Fruit fly (Drosophila melanogaster) whole organism, embryonic: ENCODE measurements around the gene Trs20.
A peak's percentile ranks its signal among the peaks of the same experiment; 100 is the strongest.

Source experiments
- Abd-B ChIP-seq: fragments of 200-800 bp; sonication (Bioruptor generic); optimal IDR thresholded peaks from 2 replicates; lab custom pipeline; 2018; ENCODE audit warnings: missing biosample characterization, mild to moderate bottlenecking, missing genetic modification characterization, moderate library complexity
- CG1024 ChIP-seq: fragments of 200-800 bp; sonication (Bioruptor generic); IDR thresholded peaks from 2 replicates; pipeline ENCODE4 v1.3.6; 2022; ENCODE audit warnings: missing biosample characterization, missing genetic modification characterization
- CG10267 ChIP-seq: fragments of 200-800 bp; sonication (Bioruptor generic); optimal IDR thresholded peaks from 2 replicates; lab custom pipeline; 2018; ENCODE audit warnings: missing biosample characterization, mild to moderate bottlenecking, missing genetic modification characterization, moderate library complexity
- CG10543 ChIP-seq: fragments of 200-800 bp; sonication (Bioruptor generic); optimal IDR thresholded peaks from 3 replicates; lab custom pipeline; 2017; ENCODE audit warnings: missing biosample characterization, mild to moderate bottlenecking, missing genetic modification characterization, moderate library complexity
- CG11085 ChIP-seq: fragments of 200-800 bp; sonication (Bioruptor generic); IDR thresholded peaks from 2 replicates; pipeline ENCODE4 v1.3.6; 2022; ENCODE audit warnings: missing biosample characterization, missing genetic modification characterization
- CG12219 ChIP-seq: fragments of 200-800 bp; sonication (Bioruptor generic); optimal IDR thresholded peaks from 3 replicates; lab custom pipeline; 2018; ENCODE audit warnings: missing biosample characterization, mild to moderate bottlenecking, missing genetic modification characterization
- CG15011 ChIP-seq: fragments of 200-800 bp; sonication (Bioruptor generic); optimal IDR thresholded peaks from 3 replicates; lab custom pipeline; 2018; ENCODE audit warnings: missing biosample characterization, mild to moderate bottlenecking, missing genetic modification characterization
- CG15269 ChIP-seq: fragments of 200-800 bp; sonication (Bioruptor generic); optimal IDR thresholded peaks from 2 replicates; lab custom pipeline; 2018; ENCODE audit warnings: missing biosample characterization, mild to moderate bottlenecking, missing genetic modification characterization, moderate library complexity
- CG15514 ChIP-seq: fragments of 200-800 bp; sonication (Bioruptor generic); optimal IDR thresholded peaks from 3 replicates; lab custom pipeline; 2017; ENCODE audit warnings: missing biosample characterization, missing genetic modification characterization, mild to moderate bottlenecking, moderate library complexity, missing genetic modification reagents
- CG18011 ChIP-seq: fragments of 200-800 bp; sonication (Bioruptor generic); optimal IDR thresholded peaks from 2 replicates; lab custom pipeline; 2017; ENCODE audit warnings: missing biosample characterization, missing genetic modification characterization, mild to moderate bottlenecking, moderate library complexity, missing genotype
- CG2120 ChIP-seq: fragments of 200-800 bp; sonication (Bioruptor generic); optimal IDR thresholded peaks from 3 replicates; lab custom pipeline; 2016; ENCODE audit warnings: missing biosample characterization, missing genetic modification characterization
- CG30403 ChIP-seq: fragments of 200-800 bp; sonication (Bioruptor generic); optimal IDR thresholded peaks from 3 replicates; lab custom pipeline; 2016; ENCODE audit warnings: missing biosample characterization, missing genetic modification characterization
- CG3065 ChIP-seq: fragments of 200-800 bp; sonication (Bioruptor generic); optimal IDR thresholded peaks from 2 replicates; lab custom pipeline; 2016; ENCODE audit warnings: missing biosample characterization, missing genetic modification characterization
- CG3838 ChIP-seq: fragments of 200-800 bp; sonication (Bioruptor generic); optimal IDR thresholded peaks from 3 replicates; lab custom pipeline; 2016; ENCODE audit warnings: missing biosample characterization, missing genetic modification characterization
- CG3847 ChIP-seq: fragments of 200-800 bp; sonication (Bioruptor generic); IDR thresholded peaks from 2 replicates; pipeline ENCODE4 v1.3.6; 2022; ENCODE audit warnings: missing biosample characterization, missing genetic modification characterization
- CG4854 ChIP-seq: fragments of 200-800 bp; sonication (Bioruptor generic); optimal IDR thresholded peaks from 2 replicates; lab custom pipeline; 2016; ENCODE audit warnings: missing biosample characterization, missing genetic modification characterization, inconsistent platforms
- CG5245 ChIP-seq: fragments of 200-800 bp; sonication (Bioruptor generic); optimal IDR thresholded peaks from 3 replicates; lab custom pipeline; 2016; ENCODE audit warnings: missing biosample characterization, missing genetic modification characterization
- CHES-1-like ChIP-seq: fragments of 200-800 bp; sonication (Bioruptor generic); optimal IDR thresholded peaks from 2 replicates; lab custom pipeline; 2016; ENCODE audit warnings: missing biosample characterization, missing genetic modification characterization
- Camta ChIP-seq: fragments of 200-800 bp; sonication (Bioruptor generic); optimal IDR thresholded peaks from 2 replicates; lab custom pipeline; 2016; ENCODE audit warnings: missing biosample characterization, missing genetic modification characterization
- D19B ChIP-seq: fragments of 200-800 bp; sonication (Bioruptor generic); optimal IDR thresholded peaks from 2 replicates; lab custom pipeline; 2017; ENCODE audit warnings: missing biosample characterization, mild to moderate bottlenecking, missing genetic modification characterization
- Dref ChIP-seq: fragments of 200-800 bp; sonication (Bioruptor generic); IDR thresholded peaks from 2 replicates; pipeline ENCODE4 v1.3.6; 2022; ENCODE audit warnings: missing biosample characterization, missing genetic modification characterization
- HLH3B ChIP-seq: fragments of 200-800 bp; sonication (Bioruptor generic); IDR thresholded peaks from 2 replicates; pipeline ENCODE4 v1.3.6; 2022; ENCODE audit warnings: missing biosample characterization, missing genetic modification characterization
- HLH54F ChIP-seq: fragments of 200-800 bp; sonication (Bioruptor generic); optimal IDR thresholded peaks from 3 replicates; lab custom pipeline; 2016; ENCODE audit warnings: missing biosample characterization, missing genetic modification characterization
- HLHmδ ChIP-seq: fragments of 200-800 bp; sonication (Bioruptor generic); optimal IDR thresholded peaks from 2 replicates; lab custom pipeline; 2018; ENCODE audit warnings: missing biosample characterization, mild to moderate bottlenecking, missing genetic modification characterization, moderate library complexity
- HmgD ChIP-seq: fragments of 200-800 bp; sonication (Bioruptor generic); optimal IDR thresholded peaks from 3 replicates; lab custom pipeline; 2016; ENCODE audit warnings: missing biosample characterization, missing genetic modification characterization
- Jarid2 ChIP-seq: fragments of 200-800 bp; sonication (Bioruptor generic); optimal IDR thresholded peaks from 3 replicates; lab custom pipeline; 2017; ENCODE audit warnings: mild to moderate bottlenecking, missing biosample characterization, missing genetic modification reagents, missing genetic modification characterization
- Myb ChIP-seq: fragments of 200-800 bp; sonication (Bioruptor generic); optimal IDR thresholded peaks from 2 replicates; lab custom pipeline; 2016; ENCODE audit warnings: missing biosample characterization, missing genetic modification characterization
- Oaz ChIP-seq: fragments of 200-800 bp; sonication (Bioruptor generic); IDR thresholded peaks from 2 replicates; pipeline ENCODE4 v1.3.6; 2022; ENCODE audit warnings: missing biosample characterization, missing genetic modification characterization
- amos ChIP-seq: fragments of 200-800 bp; sonication (Bioruptor generic); IDR thresholded peaks from 2 replicates; pipeline ENCODE4 v1.3.6; 2022; ENCODE audit warnings: missing biosample characterization, missing genetic modification characterization; ENCODE audit not compliant: partially characterized antibody
- aop ChIP-seq: fragments of 200-800 bp; sonication (Bioruptor generic); IDR thresholded peaks from 2 replicates; pipeline ENCODE4 v1.3.6; 2022; ENCODE audit warnings: missing biosample characterization, missing genetic modification characterization
- ara ChIP-seq: fragments of 200-800 bp; sonication (Bioruptor generic); IDR thresholded peaks from 2 replicates; pipeline ENCODE4 v1.3.6; 2022; ENCODE audit warnings: missing biosample characterization, missing genetic modification characterization
- ase ChIP-seq: fragments of 200-800 bp; sonication (Bioruptor generic); IDR thresholded peaks from 3 replicates; pipeline ENCODE4 v1.3.6; 2022; ENCODE audit warnings: missing biosample characterization, missing genetic modification characterization
- cato ChIP-seq: fragments of 200-800 bp; sonication (Bioruptor generic); optimal IDR thresholded peaks from 2 replicates; lab custom pipeline; 2016; ENCODE audit warnings: missing biosample characterization, missing genetic modification characterization, borderline replicate concordance
- cg ChIP-seq: fragments of 200-800 bp; sonication (Bioruptor generic); optimal IDR thresholded peaks from 3 replicates; lab custom pipeline; 2019; ENCODE audit warnings: missing biosample characterization, mild to moderate bottlenecking, missing genetic modification characterization, moderate library complexity
- chif ChIP-seq, 2 experiments: fragments of 200-800 bp; sonication (Bioruptor generic); optimal IDR thresholded peaks; 3 replicates each; lab custom pipeline; 2016; ENCODE audit warnings: missing biosample characterization in 2 of 2, missing genetic modification characterization in 2 of 2
- cwo ChIP-seq: fragments of 200-800 bp; sonication (Bioruptor generic); optimal IDR thresholded peaks from 3 replicates; lab custom pipeline; 2017; ENCODE audit warnings: missing biosample characterization, missing genetic modification characterization, mild to moderate bottlenecking, moderate library complexity, missing genetic modification reagents
- disco-r ChIP-seq: fragments of 200-800 bp; sonication (Bioruptor generic); optimal IDR thresholded peaks from 2 replicates; lab custom pipeline; 2016; ENCODE audit warnings: missing biosample characterization, missing genetic modification characterization
- ewg ChIP-seq: fragments of 200-800 bp; sonication (Bioruptor generic); optimal IDR thresholded peaks from 3 replicates; lab custom pipeline; 2017; ENCODE audit warnings: mild to moderate bottlenecking, missing biosample characterization, missing genetic modification reagents, missing genetic modification characterization
- gro ChIP-seq: fragments of 200-800 bp; sonication (Bioruptor generic); optimal IDR thresholded peaks from 2 replicates; lab custom pipeline; 2016; ENCODE audit warnings: missing biosample characterization, missing genetic modification characterization
- her ChIP-seq: fragments of 200-800 bp; sonication (Bioruptor generic); optimal IDR thresholded peaks from 2 replicates; lab custom pipeline; 2016; ENCODE audit warnings: missing biosample characterization, missing genetic modification characterization
- kay ChIP-seq: fragments of 200-800 bp; sonication (Bioruptor generic); optimal IDR thresholded peaks from 2 replicates; lab custom pipeline; 2016; ENCODE audit warnings: missing biosample characterization, missing genetic modification characterization
- klu ChIP-seq: fragments of 200-800 bp; sonication (Bioruptor generic); IDR thresholded peaks from 2 replicates; pipeline ENCODE4 v1.3.6; 2022; ENCODE audit warnings: missing biosample characterization, missing genetic modification characterization
- ranshi ChIP-seq: fragments of 200-800 bp; sonication (Bioruptor generic); IDR thresholded peaks from 2 replicates; pipeline ENCODE4 v1.3.6; 2022; ENCODE audit warnings: missing biosample characterization, missing genetic modification characterization
- sd ChIP-seq: fragments of 200-800 bp; sonication (Bioruptor generic); optimal IDR thresholded peaks from 3 replicates; lab custom pipeline; 2018; ENCODE audit warnings: missing biosample characterization, mild to moderate bottlenecking, missing genetic modification characterization, moderate library complexity
- shn ChIP-seq: fragments of 200-800 bp; sonication (Bioruptor generic); optimal IDR thresholded peaks from 3 replicates; lab custom pipeline; 2016; ENCODE audit warnings: missing biosample characterization, missing genetic modification characterization
- sna ChIP-seq: fragments of 200-800 bp; sonication (Bioruptor generic); IDR thresholded peaks from 2 replicates; pipeline ENCODE4 v1.3.6; 2022; ENCODE audit warnings: missing biosample characterization, missing genetic modification characterization; ENCODE audit not compliant: partially characterized antibody
- sqz ChIP-seq: fragments of 200-800 bp; sonication (Bioruptor generic); optimal IDR thresholded peaks from 3 replicates; lab custom pipeline; 2018; ENCODE audit warnings: missing biosample characterization, mild to moderate bottlenecking, missing genetic modification characterization
- vvl ChIP-seq: fragments of 200-800 bp; sonication (Bioruptor generic); IDR thresholded peaks from 2 replicates; pipeline ENCODE4 v1.3.6; 2022; ENCODE audit warnings: missing biosample characterization, missing genetic modification characterization
- wor ChIP-seq: fragments of 200-800 bp; sonication (Bioruptor generic); IDR thresholded peaks from 2 replicates; pipeline ENCODE4 v1.3.6; 2022; ENCODE audit warnings: missing biosample characterization, missing genetic modification characterization
- zfh1 ChIP-seq: fragments of 200-800 bp; sonication (Bioruptor generic); IDR thresholded peaks from 3 replicates; pipeline ENCODE4 v1.3.6; 2022; ENCODE audit warnings: missing biosample characterization, missing genetic modification characterization

The Trs20 gene

dm6 chr3L:16160420-16161069 is 29.1 kb upstream of the Trs20 start (continued):
- TF ChIP-seq D19B (GFP tag; lab: Kevin White, UChicago), result no peak
- TF ChIP-seq CG10543, result peak; percentile 53
- peak; percentile 28 for TF ChIP-seq ewg (GFP tag; lab: Kevin White, UChicago)
- peak; percentile 44 for TF ChIP-seq CG15514 (GFP tag; lab: Kevin White, UChicago)
- peak; percentile 9 for TF ChIP-seq disco-r (GFP tag; lab: Kevin White, UChicago)
- peak; percentile 81 for TF ChIP-seq CG15269 (tag; lab: Kevin White, UChicago)
- no peak for TF ChIP-seq CG3065
- peak; percentile 42 for TF ChIP-seq her (GFP tag; lab: Kevin White, UChicago)
- no peak for TF ChIP-seq aop (GFP tag; lab: Robert Waterston, UW)
- peak; percentile 69 for TF ChIP-seq gro (GFP tag; lab: Kevin White, UChicago)
- peak; percentile 73 for TF ChIP-seq sd (tag; lab: Kevin White, UChicago)
- 0 out of 3 replicates have a peak, but pooled peaks have one; percentile 36 for TF ChIP-seq ase (GFP tag; lab: Robert Waterston, UW)
- peak; percentile 24 for TF ChIP-seq cg
- no peak for TF ChIP-seq amos (GFP tag; lab: Robert Waterston, UW)
- no peak for TF ChIP-seq ara (GFP tag; lab: Robert Waterston, UW)
- TF ChIP-seq HLH3B (GFP tag; lab: Robert Waterston, UW), result no peak
- TF ChIP-seq kay (GFP tag; lab: Kevin White, UChicago), result peak; percentile 34
- TF ChIP-seq HmgD (GFP tag; lab: Kevin White, UChicago), result no peak
- TF ChIP-seq cwo (GFP tag; lab: Kevin White, UChicago), result peak; percentile 75
- peak; percentile 4 for TF ChIP-seq cato
- TF ChIP-seq Dref (GFP tag; lab: Robert Waterston, UW), result no peak
- TF ChIP-seq Abd-B (GFP tag; lab: Kevin White, UChicago), result peak; percentile 66
- TF ChIP-seq sqz (GFP tag; lab: Kevin White, UChicago), result no peak
- peak; percentile 31 for TF ChIP-seq CG4854 (GFP tag; lab: Kevin White, UChicago)
- no peak for TF ChIP-seq CG11085 (GFP tag; lab: Robert Waterston, UW)
- peak; percentile 59 for TF ChIP-seq klu
- peak; percentile 21 for TF ChIP-seq Jarid2 (GFP tag; lab: Kevin White, UChicago)
- TF ChIP-seq shn, result peak; percentile 73
- TF ChIP-seq CG18011 (GFP tag; lab: Kevin White, UChicago), result no peak
- peak; percentile 43 for TF ChIP-seq Myb
- peak; percentile 62 for TF ChIP-seq CHES-1-like (GFP tag; lab: Kevin White, UChicago)
- TF ChIP-seq chif (GFP tag; optimal IDR thresholded peaks at IDR 0.05; lab: Kevin White, UChicago), result peak; percentile 31 to 50
- peak; percentile 89 for TF ChIP-seq CG2120 (GFP tag; lab: Kevin White, UChicago)
- TF ChIP-seq CG1024 (GFP tag; lab: Robert Waterston, UW), result no peak
- TF ChIP-seq CG12219 (GFP tag; lab: Kevin White, UChicago), result peak; percentile 53
- TF ChIP-seq vvl (GFP tag; lab: Robert Waterston, UW), result peak; percentile 51; the same call in 1 of the 2 replicates
- TF ChIP-seq CG10267 (tag; lab: Kevin White, UChicago), result no peak
- TF ChIP-seq zfh1, result no peak
- TF ChIP-seq sna (GFP tag; lab: Robert Waterston, UW), result no peak
- TF ChIP-seq Oaz, result peak; percentile 13; the same call in 1 of the 2 replicates
- peak; percentile 66 for TF ChIP-seq CG3847 (GFP tag; lab: Robert Waterston, UW)
- peak; percentile 42 for TF ChIP-seq CG15011
- TF ChIP-seq CG30403 (GFP tag; lab: Kevin White, UChicago), result peak; percentile 67
- 0 out of 2 replicates have a peak, but pooled peaks have one; percentile 3 for TF ChIP-seq ranshi (GFP tag; lab: Robert Waterston, UW)
- no peak for TF ChIP-seq HLHmδ (GFP tag; lab: Kevin White, UChicago)
- peak; percentile 44 for TF ChIP-seq Camta
- TF ChIP-seq CG5245 (GFP tag; lab: Kevin White, UChicago), result peak; percentile 48
- TF ChIP-seq HLH54F (GFP tag; lab: Kevin White, UChicago), result peak; percentile 62
- TF ChIP-seq CG3838 (GFP tag; lab: Kevin White, UChicago), result no peak
- no peak for TF ChIP-seq wor (GFP tag; lab: Robert Waterston, UW)
